Worm (Caenorhabditis elegans) whole organism, young adult: ENCODE measurements around the gene F40F9.3.

Experiments used
- F39B2.1 ChIP-seq: fragments of 200-800 bp; sonication (Bioruptor generic); IDR thresholded peaks from 2 replicates; pipeline ENCODE4 v1.3.6; 2022; ENCODE audit warnings: missing genetic modification reagents, missing genetic modification characterization, missing compliant biosample characterization
- F49E8.2 ChIP-seq: sonication (generic microtip); optimal IDR thresholded peaks from 3 replicates; lab custom pipeline; 2017; ENCODE audit warnings: missing genetic modification characterization, mild to moderate bottlenecking, missing compliant biosample characterization, antibody characterized with exemption, moderate library complexity; ENCODE audit not compliant: insufficient read depth
- F55B11.4 ChIP-seq: sonication (generic microtip); optimal IDR thresholded peaks from 2 replicates; lab custom pipeline; 2016; ENCODE audit warnings: missing compliant biosample characterization, missing genetic modification characterization, borderline replicate concordance; ENCODE audit not compliant: insufficient read depth
- T07F8.4 ChIP-seq: sonication (generic microtip); optimal IDR thresholded peaks from 2 replicates; lab custom pipeline; 2016; ENCODE audit warnings: mild to moderate bottlenecking, missing genetic modification characterization, moderate library complexity, missing compliant biosample characterization
- T26A5.8 ChIP-seq: sonication (generic microtip); optimal IDR thresholded peaks from 2 replicates; lab custom pipeline; 2016; ENCODE audit warnings: missing genetic modification characterization, missing compliant biosample characterization
- Y53G8AR.9 ChIP-seq: fragments of 200-800 bp; sonication (Bioruptor generic); conservative IDR thresholded peaks from 2 replicates; pipeline ENCODE4 v1.3.6; 2022; ENCODE audit warnings: missing genetic modification reagents, missing genetic modification characterization, missing compliant biosample characterization
- Y79H2A.3 ChIP-seq: fragments of 200-800 bp; sonication (Bioruptor generic); conservative IDR thresholded peaks from 2 replicates; pipeline ENCODE4 v1.3.6; 2022; ENCODE audit warnings: missing genetic modification reagents, missing genetic modification characterization, missing compliant biosample characterization
- Y95B8A.8 ChIP-seq: fragments of 200-800 bp; sonication (Bioruptor generic); IDR thresholded peaks from 2 replicates; pipeline ENCODE4 v1.3.6; 2022; ENCODE audit warnings: missing genetic modification reagents, missing genetic modification characterization, missing compliant biosample characterization
- aptf-2 ChIP-seq: fragments of 200-800 bp; sonication (Bioruptor generic); conservative IDR thresholded peaks from 2 replicates; pipeline ENCODE4 v1.3.6; 2022; ENCODE audit warnings: missing genetic modification reagents, missing genetic modification characterization, missing compliant biosample characterization
- aptf-3 ChIP-seq: fragments of 200-800 bp; sonication (Bioruptor generic); IDR thresholded peaks from 2 replicates; pipeline ENCODE4 v1.3.6; 2022; ENCODE audit warnings: missing genetic modification characterization, missing compliant biosample characterization
- ceh-27 ChIP-seq: fragments of 200-800 bp; sonication (Bioruptor generic); optimal IDR thresholded peaks from 2 replicates; lab custom pipeline; 2018; ENCODE audit warnings: mild to moderate bottlenecking, missing genetic modification characterization, moderate library complexity, missing compliant biosample characterization
- chd-7 ChIP-seq: sonication (generic microtip); optimal IDR thresholded peaks from 2 replicates; lab custom pipeline; 2016; ENCODE audit warnings: mild to moderate bottlenecking, missing genetic modification characterization, moderate library complexity, missing compliant biosample characterization
- dpff-1 ChIP-seq: sonication (generic microtip); optimal IDR thresholded peaks from 2 replicates; lab custom pipeline; 2017; ENCODE audit warnings: mild to moderate bottlenecking, missing genetic modification characterization, missing compliant biosample characterization
- egl-18 ChIP-seq: fragments of 200-800 bp; sonication (Bioruptor generic); IDR thresholded peaks from 2 replicates; pipeline ENCODE4 v1.3.6; 2022; ENCODE audit warnings: missing genetic modification reagents, missing genetic modification characterization, missing compliant biosample characterization
- egrh-3 ChIP-seq: fragments of 200-800 bp; sonication (Bioruptor generic); IDR thresholded peaks from 2 replicates; pipeline ENCODE4 v1.3.6; 2022; ENCODE audit warnings: missing genetic modification reagents, missing genetic modification characterization, missing compliant biosample characterization
- him-1 ChIP-seq: sonication (generic microtip); optimal IDR thresholded peaks from 2 replicates; lab custom pipeline; 2016; ENCODE audit warnings: missing genotype, missing genetic modification reagents, missing genetic modification characterization, missing compliant biosample characterization
- hmg-1.2 ChIP-seq: fragments of 200-800 bp; sonication (Bioruptor generic); IDR thresholded peaks from 2 replicates; pipeline ENCODE4 v1.3.6; 2022; ENCODE audit warnings: missing genetic modification reagents, missing genetic modification characterization, missing compliant biosample characterization
- lsl-1 ChIP-seq: fragments of 200-800 bp; sonication (Bioruptor generic); optimal IDR thresholded peaks from 2 replicates; lab custom pipeline; 2018; ENCODE audit warnings: mild to moderate bottlenecking, missing genetic modification characterization, moderate library complexity, missing compliant biosample characterization
- mcd-1 ChIP-seq: fragments of 200-800 bp; sonication (Bioruptor generic); IDR thresholded peaks from 2 replicates; pipeline ENCODE4 v1.3.6; 2022; ENCODE audit warnings: missing genetic modification reagents, missing genetic modification characterization, missing compliant biosample characterization
- nfya-1 ChIP-seq: sonication (generic microtip); optimal IDR thresholded peaks from 2 replicates; lab custom pipeline; 2017; ENCODE audit warnings: antibody characterized with exemption, missing compliant biosample characterization, missing genetic modification characterization, borderline replicate concordance; ENCODE audit not compliant: insufficient read depth
- nfya-2 ChIP-seq: fragments of 200-800 bp; sonication (Bioruptor generic); IDR thresholded peaks from 2 replicates; pipeline ENCODE4 v1.3.6; 2022; ENCODE audit warnings: missing genetic modification reagents, missing genetic modification characterization, missing compliant biosample characterization
- nfyb-1 ChIP-seq: fragments of 200-800 bp; sonication (Bioruptor generic); IDR thresholded peaks from 2 replicates; pipeline ENCODE4 v1.3.6; 2022; ENCODE audit warnings: missing genetic modification reagents, missing genetic modification characterization, missing compliant biosample characterization
- nhr-120 ChIP-seq: fragments of 200-800 bp; sonication (Bioruptor generic); IDR thresholded peaks from 2 replicates; pipeline ENCODE4 v1.3.6; 2022; ENCODE audit warnings: missing genetic modification characterization, missing compliant biosample characterization
- nhr-179 ChIP-seq: sonication (generic microtip); optimal IDR thresholded peaks from 2 replicates; lab custom pipeline; 2016; ENCODE audit warnings: mild to moderate bottlenecking, missing genetic modification characterization, missing compliant biosample characterization
- nhr-80 ChIP-seq: sonication (generic microtip); optimal IDR thresholded peaks from 2 replicates; lab custom pipeline; 2016; ENCODE audit warnings: missing genetic modification characterization, missing compliant biosample characterization
- pha-4 ChIP-seq: fragments of 150-350 bp; sonication (generic microtip); optimal IDR thresholded peaks from 2 replicates; lab custom pipeline; 2014; ENCODE audit warnings: missing biosample characterization, missing genetic modification reagents, missing genetic modification characterization
- sdz-38 ChIP-seq: sonication (generic microtip); optimal IDR thresholded peaks from 2 replicates; lab custom pipeline; 2016; ENCODE audit warnings: missing genotype, missing genetic modification characterization, missing compliant biosample characterization
- sea-2 ChIP-seq: fragments of 200-800 bp; sonication (Bioruptor generic); IDR thresholded peaks from 2 replicates; pipeline ENCODE4 v1.3.6; 2022; ENCODE audit warnings: missing genetic modification characterization, missing compliant biosample characterization
- snpc-3.4 ChIP-seq: sonication (generic microtip); optimal IDR thresholded peaks from 2 replicates; lab custom pipeline; 2017; ENCODE audit warnings: missing genetic modification characterization, mild to moderate bottlenecking, missing compliant biosample characterization, antibody characterized with exemption, moderate library complexity, missing genotype, missing genetic modification reagents
- sptf-2 ChIP-seq: fragments of 200-800 bp; sonication (Bioruptor generic); optimal IDR thresholded peaks from 2 replicates; lab custom pipeline; 2018; ENCODE audit warnings: mild to moderate bottlenecking, missing genetic modification characterization, missing compliant biosample characterization
- tbx-9 ChIP-seq: sonication (generic microtip); optimal IDR thresholded peaks from 2 replicates; lab custom pipeline; 2016; ENCODE audit warnings: borderline replicate concordance, missing genetic modification characterization, inconsistent platforms, missing compliant biosample characterization
- tlf-1 ChIP-seq: fragments of 200-800 bp; sonication (Bioruptor generic); optimal IDR thresholded peaks from 2 replicates; lab custom pipeline; 2018; ENCODE audit warnings: mild to moderate bottlenecking, missing genetic modification characterization, missing compliant biosample characterization
- unc-62 ChIP-seq: fragments of 150-350 bp; optimal IDR thresholded peaks from 2 replicates; lab custom pipeline; 2014; ENCODE audit warnings: missing biosample characterization, missing genetic modification reagents, missing genetic modification characterization
- zim-3 ChIP-seq: sonication (generic microtip); optimal IDR thresholded peaks from 2 replicates; lab custom pipeline; 2017; ENCODE audit warnings: mild to moderate bottlenecking, missing genetic modification characterization, moderate library complexity, missing compliant biosample characterization
- ztf-3 ChIP-seq: fragments of 200-800 bp; sonication (Bioruptor generic); optimal IDR thresholded peaks from 2 replicates; lab custom pipeline; 2018; ENCODE audit warnings: mild to moderate bottlenecking, missing genetic modification characterization, missing compliant biosample characterization

F40F9.3 gene

ce11 chrV:9754459-9754858 lies 39.5 kb downstream of the F40F9.3 start, which contains the start of gene F58E6.5:
Gene F58E6.5, minus strand, starts transcription at chrV:9754559.
- TF ChIP-seq nhr-179 (tag; lab: Kevin White, UChicago) (no peak), mcd-1 (GFP tag; lab: Robert Waterston, UW) (no peak), him-1 (no peak)

ce11 chrV:9755725-9756124 lies 40.7 kb downstream of the F40F9.3 start, which contains the start of gene F58E6.8:
Gene F58E6.8, minus strand, starts transcription at chrV:9755825.
- TF ChIP-seq aptf-2 (GFP tag; lab: Robert Waterston, UW) (no peak), nhr-120 (GFP tag; lab: Robert Waterston, UW) (no peak), chd-7 (tag; lab: Kevin White, UChicago) (no peak), sptf-2 (GFP tag; lab: Kevin White, UChicago) (no peak), T26A5.8 (tag; lab: Kevin White, UChicago) (no peak), Y53G8AR.9 (GFP tag; lab: Robert Waterston, UW) (no peak), nfyb-1 (GFP tag; lab: Robert Waterston, UW) (no peak), sea-2 (no peak), F49E8.2 (tag; lab: Kevin White, UChicago) (no peak), nhr-179 (tag; lab: Kevin White, UChicago) (no peak), tbx-9 (tag; lab: Kevin White, UChicago) (no peak), sdz-38 (tag; lab: Kevin White, UChicago) (no peak), pha-4 (tag; lab: Kevin White, UChicago) (no peak), lsl-1 (no peak), ztf-3 (GFP tag; lab: Kevin White, UChicago) (no peak), snpc-3.4 (tag; lab: Kevin White, UChicago) (no peak), tlf-1 (no peak), egrh-3 (GFP tag; lab: Robert Waterston, UW) (no peak), Y79H2A.3 (GFP tag; lab: Robert Waterston, UW) (no peak)

ce11 chrV:9756242-9756641 lies 41.2 kb downstream of the F40F9.3 start, which contains the start of gene hrg-3:
Gene hrg-3, plus strand, starts transcription at chrV:9756468.
- TF ChIP-seq T26A5.8 (tag; lab: Kevin White, UChicago) (no peak), unc-62 (peak; percentile 18), nhr-80 (tag; lab: Kevin White, UChicago) (peak; percentile 72)

ce11 chrV:9757884-9758283 lies 42.9 kb downstream of the F40F9.3 start, which contains the start of gene F58E6.11:
Gene F58E6.11, minus strand, starts transcription at chrV:9757984.
- TF ChIP-seq F39B2.1 (GFP tag; lab: Robert Waterston, UW) = no peak
- no peak for TF ChIP-seq F55B11.4
- no peak for TF ChIP-seq dpff-1 (tag; lab: Kevin White, UChicago)
- TF ChIP-seq egl-18 (GFP tag; lab: Robert Waterston, UW) = no peak
- TF ChIP-seq ceh-27 (GFP tag; lab: Kevin White, UChicago) = no peak
- no peak for TF ChIP-seq lsl-1
- no peak for TF ChIP-seq sdz-38 (tag; lab: Kevin White, UChicago)
- no peak for TF ChIP-seq Y95B8A.8 (GFP tag; lab: Robert Waterston, UW)
- no peak for TF ChIP-seq unc-62
- no peak for TF ChIP-seq nfya-1 (tag; lab: Kevin White, UChicago)
- no peak for TF ChIP-seq nfya-2 (GFP tag; lab: Robert Waterston, UW)
- TF ChIP-seq aptf-3 (GFP tag; lab: Robert Waterston, UW) = no peak
- TF ChIP-seq T07F8.4 (tag; lab: Kevin White, UChicago) = no peak
- no peak for TF ChIP-seq zim-3 (tag; lab: Kevin White, UChicago)
- no peak for TF ChIP-seq hmg-1.2 (GFP tag; lab: Robert Waterston, UW)
